Worm (Caenorhabditis elegans) whole organism, young adult: ENCODE measurements around the gene pqn-63.

Experiments used
- B0336.3 ChIP-seq: fragments of 200-800 bp; sonication (Bioruptor generic); IDR thresholded peaks from 2 replicates; pipeline ENCODE4 v1.3.6; 2022; ENCODE audit warnings: missing genetic modification characterization, missing compliant biosample characterization
- F10E7.11 ChIP-seq: sonication (generic microtip); optimal IDR thresholded peaks from 2 replicates; lab custom pipeline; 2017; ENCODE audit warnings: mild to moderate bottlenecking, missing genetic modification characterization, moderate library complexity, missing compliant biosample characterization
- F49E8.2 ChIP-seq: sonication (generic microtip); optimal IDR thresholded peaks from 3 replicates; lab custom pipeline; 2017; ENCODE audit warnings: missing genetic modification characterization, mild to moderate bottlenecking, missing compliant biosample characterization, antibody characterized with exemption, moderate library complexity; ENCODE audit not compliant: insufficient read depth
- F57A8.1 ChIP-seq: fragments of 200-800 bp; sonication (Bioruptor generic); optimal IDR thresholded peaks from 2 replicates; lab custom pipeline; 2018; ENCODE audit warnings: mild to moderate bottlenecking, missing genetic modification characterization, moderate library complexity, missing compliant biosample characterization
- F57C9.4 ChIP-seq: sonication (generic microtip); optimal IDR thresholded peaks from 2 replicates; lab custom pipeline; 2017; ENCODE audit warnings: mild to moderate bottlenecking, missing genetic modification characterization, missing compliant biosample characterization
- K11D2.4 ChIP-seq: fragments of 200-800 bp; sonication (Bioruptor generic); IDR thresholded peaks from 2 replicates; pipeline ENCODE4 v1.3.6; 2022; ENCODE audit warnings: missing genetic modification reagents, missing genetic modification characterization, missing compliant biosample characterization
- K12H6.12 ChIP-seq: fragments of 200-800 bp; sonication (Bioruptor generic); optimal IDR thresholded peaks from 2 replicates; lab custom pipeline; 2018; ENCODE audit warnings: mild to moderate bottlenecking, missing genetic modification characterization, missing compliant biosample characterization
- T07F8.4 ChIP-seq: sonication (generic microtip); optimal IDR thresholded peaks from 2 replicates; lab custom pipeline; 2016; ENCODE audit warnings: mild to moderate bottlenecking, missing genetic modification characterization, moderate library complexity, missing compliant biosample characterization
- Y67H2A.10 ChIP-seq: fragments of 200-800 bp; sonication (Bioruptor generic); conservative IDR thresholded peaks from 2 replicates; pipeline ENCODE4 v1.3.6; 2022; ENCODE audit warnings: missing genetic modification reagents, missing genetic modification characterization, missing compliant biosample characterization
- Y95B8A.8 ChIP-seq: fragments of 200-800 bp; sonication (Bioruptor generic); IDR thresholded peaks from 2 replicates; pipeline ENCODE4 v1.3.6; 2022; ENCODE audit warnings: missing genetic modification reagents, missing genetic modification characterization, missing compliant biosample characterization
- atf-7 ChIP-seq: sonication (generic microtip); optimal IDR thresholded peaks from 2 replicates; lab custom pipeline; 2017; ENCODE audit warnings: mild to moderate bottlenecking, missing genetic modification characterization, missing compliant biosample characterization
- attf-6 ChIP-seq: fragments of 200-800 bp; sonication (Bioruptor generic); IDR thresholded peaks from 2 replicates; pipeline ENCODE4 v1.3.6; 2022; ENCODE audit warnings: missing genetic modification reagents, missing genetic modification characterization, missing compliant biosample characterization
- bed-1 ChIP-seq: fragments of 200-800 bp; sonication (Bioruptor generic); IDR thresholded peaks from 2 replicates; pipeline ENCODE4 v1.3.6; 2022; ENCODE audit warnings: missing genetic modification reagents, missing genetic modification characterization, missing compliant biosample characterization
- ccch-3 ChIP-seq: fragments of 200-800 bp; sonication (Bioruptor generic); optimal IDR thresholded peaks from 2 replicates; lab custom pipeline; 2018; ENCODE audit warnings: mild to moderate bottlenecking, missing genetic modification characterization, missing compliant biosample characterization
- ceh-91 ChIP-seq: fragments of 200-800 bp; sonication (Bioruptor generic); IDR thresholded peaks from 2 replicates; pipeline ENCODE4 v1.3.6; 2022; ENCODE audit warnings: missing genetic modification reagents, missing genetic modification characterization, missing compliant biosample characterization
- dpl-1 ChIP-seq: fragments of 150-350 bp; optimal IDR thresholded peaks from 2 replicates; lab custom pipeline; 2014; ENCODE audit warnings: missing biosample characterization, missing genetic modification reagents, missing genetic modification characterization
- efl-1 ChIP-seq: fragments of 150-350 bp; optimal IDR thresholded peaks from 2 replicates; lab custom pipeline; 2014; ENCODE audit warnings: missing biosample characterization, missing genetic modification reagents, missing genetic modification characterization
- egl-18 ChIP-seq: fragments of 200-800 bp; sonication (Bioruptor generic); IDR thresholded peaks from 2 replicates; pipeline ENCODE4 v1.3.6; 2022; ENCODE audit warnings: missing genetic modification reagents, missing genetic modification characterization, missing compliant biosample characterization
- egrh-3 ChIP-seq: fragments of 200-800 bp; sonication (Bioruptor generic); IDR thresholded peaks from 2 replicates; pipeline ENCODE4 v1.3.6; 2022; ENCODE audit warnings: missing genetic modification reagents, missing genetic modification characterization, missing compliant biosample characterization
- ets-4 ChIP-seq: fragments of 200-800 bp; sonication (Bioruptor generic); optimal IDR thresholded peaks from 2 replicates; lab custom pipeline; 2018; ENCODE audit warnings: mild to moderate bottlenecking, missing genetic modification characterization, missing compliant biosample characterization
- him-1 ChIP-seq: sonication (generic microtip); optimal IDR thresholded peaks from 2 replicates; lab custom pipeline; 2016; ENCODE audit warnings: missing genotype, missing genetic modification reagents, missing genetic modification characterization, missing compliant biosample characterization
- hlh-12 ChIP-seq: sonication (generic microtip); optimal IDR thresholded peaks from 2 replicates; lab custom pipeline; 2016; ENCODE audit warnings: missing genetic modification characterization, missing compliant biosample characterization
- hlh-26 ChIP-seq: fragments of 200-800 bp; sonication (Bioruptor generic); conservative IDR thresholded peaks from 2 replicates; pipeline ENCODE4 v1.3.6; 2022; ENCODE audit warnings: missing genetic modification reagents, missing genetic modification characterization, missing compliant biosample characterization
- hmg-20 ChIP-seq: fragments of 200-800 bp; sonication (Bioruptor generic); IDR thresholded peaks from 2 replicates; pipeline ENCODE4 v1.3.6; 2022; ENCODE audit warnings: missing genetic modification reagents, missing genetic modification characterization, missing compliant biosample characterization
- lin-26 ChIP-seq: fragments of 200-800 bp; sonication (Bioruptor generic); IDR thresholded peaks from 2 replicates; pipeline ENCODE4 v1.3.6; 2022; ENCODE audit warnings: missing genetic modification reagents, missing genetic modification characterization, missing compliant biosample characterization
- lir-1 ChIP-seq: fragments of 200-800 bp; sonication (Bioruptor generic); conservative IDR thresholded peaks from 2 replicates; pipeline ENCODE4 v1.3.6; 2022; ENCODE audit warnings: missing genetic modification reagents, missing genetic modification characterization, missing compliant biosample characterization
- lsy-27 ChIP-seq: sonication (generic microtip); optimal IDR thresholded peaks from 2 replicates; lab custom pipeline; 2017; ENCODE audit warnings: missing genetic modification characterization, mild to moderate bottlenecking, missing compliant biosample characterization, antibody characterized with exemption, missing genotype, borderline replicate concordance; ENCODE audit not compliant: insufficient read depth
- madf-6 ChIP-seq: fragments of 200-800 bp; sonication (Bioruptor generic); IDR thresholded peaks from 2 replicates; pipeline ENCODE4 v1.3.6; 2022; ENCODE audit warnings: missing genetic modification reagents, missing genetic modification characterization, missing compliant biosample characterization
- mxl-1 ChIP-seq: sonication (generic microtip); optimal IDR thresholded peaks from 2 replicates; lab custom pipeline; 2016; ENCODE audit warnings: missing genetic modification characterization, missing compliant biosample characterization
- nhr-179 ChIP-seq: sonication (generic microtip); optimal IDR thresholded peaks from 2 replicates; lab custom pipeline; 2016; ENCODE audit warnings: mild to moderate bottlenecking, missing genetic modification characterization, missing compliant biosample characterization
- pha-4 ChIP-seq: fragments of 150-350 bp; sonication (generic microtip); optimal IDR thresholded peaks from 2 replicates; lab custom pipeline; 2014; ENCODE audit warnings: missing biosample characterization, missing genetic modification reagents, missing genetic modification characterization
- rpc-1 ChIP-seq, 2 experiments: fragments of 150-350 bp in 1 of 2; sonication (generic microtip) in 1 of 2; optimal IDR thresholded peaks; 2 replicates each; lab custom pipeline; 2014 to 2018; ENCODE audit warnings: missing biosample characterization in 1 of 2, missing genetic modification characterization in 1 of 2, missing genetic modification reagents in 1 of 2, missing genotype in 1 of 2
- sea-2 ChIP-seq: fragments of 200-800 bp; sonication (Bioruptor generic); IDR thresholded peaks from 2 replicates; pipeline ENCODE4 v1.3.6; 2022; ENCODE audit warnings: missing genetic modification characterization, missing compliant biosample characterization
- snpc-4 ChIP-seq, 5 experiments: fragments of 150-350 bp in 1 of 5; sonication (generic microtip) in 4 of 5; optimal IDR thresholded peaks; 2 replicates each; lab custom pipeline; 2014 to 2018; ENCODE audit warnings: missing genetic modification characterization in 5 of 5, missing biosample characterization in 3 of 5, antibody characterized with exemption in 2 of 5, mild to moderate bottlenecking in 2 of 5, missing compliant biosample characterization in 2 of 5, missing genotype in 2 of 5, moderate library complexity in 2 of 5, missing genetic modification reagents in 1 of 5
- sptf-2 ChIP-seq: fragments of 200-800 bp; sonication (Bioruptor generic); optimal IDR thresholded peaks from 2 replicates; lab custom pipeline; 2018; ENCODE audit warnings: mild to moderate bottlenecking, missing genetic modification characterization, missing compliant biosample characterization
- zfh-2 ChIP-seq: fragments of 200-800 bp; sonication (Bioruptor generic); conservative IDR thresholded peaks from 2 replicates; pipeline ENCODE4 v1.3.6; 2022; ENCODE audit warnings: missing genetic modification reagents, missing genetic modification characterization, missing compliant biosample characterization
- ztf-3 ChIP-seq: fragments of 200-800 bp; sonication (Bioruptor generic); optimal IDR thresholded peaks from 2 replicates; lab custom pipeline; 2018; ENCODE audit warnings: mild to moderate bottlenecking, missing genetic modification characterization, missing compliant biosample characterization

Gene pqn-63

ce11 chrV:9621437-9621836 lies 5.6 kb downstream of the pqn-63 start:
- no peak for TF ChIP-seq dpl-1
- no peak for TF ChIP-seq efl-1 (GFP tag; lab: Kevin White, UChicago)
- no peak for TF ChIP-seq F57A8.1
- no peak for TF ChIP-seq lsy-27 (tag; lab: Kevin White, UChicago)
- no peak for TF ChIP-seq ztf-3 (GFP tag; lab: Kevin White, UChicago)
- no peak for TF ChIP-seq ccch-3 (GFP tag; lab: Kevin White, UChicago)
- TF ChIP-seq ceh-91 (GFP tag; lab: Robert Waterston, UW), result no peak
- no peak for TF ChIP-seq ets-4 (GFP tag; lab: Kevin White, UChicago)
- TF ChIP-seq pha-4 (tag; lab: Kevin White, UChicago), result no peak
- TF ChIP-seq mxl-1 (tag; lab: Kevin White, UChicago), result no peak
- TF ChIP-seq hlh-12 (tag; lab: Kevin White, UChicago), result no peak
- TF ChIP-seq F49E8.2 (tag; lab: Kevin White, UChicago), result no peak
- no peak for TF ChIP-seq nhr-179
- TF ChIP-seq T07F8.4 (tag; lab: Kevin White, UChicago), result no peak
- no peak for TF ChIP-seq bed-1 (GFP tag; lab: Robert Waterston, UW)
- TF ChIP-seq F57C9.4 (tag; lab: Kevin White, UChicago), result no peak
- TF ChIP-seq hmg-20 (GFP tag; lab: Robert Waterston, UW), result no peak
- TF ChIP-seq K12H6.12 (tag; lab: Kevin White, UChicago), result no peak
- TF ChIP-seq attf-6, result no peak

ce11 chrV:9622338-9622737 lies 6.5 kb downstream of the pqn-63 start:
- peak; percentile 76 for TF ChIP-seq zfh-2 (GFP tag; lab: Robert Waterston, UW)
- TF ChIP-seq hlh-26 (GFP tag; lab: Robert Waterston, UW), result 0 out of 2 replicates have a peak, but pooled peaks have one; percentile 10
- TF ChIP-seq egrh-3, result peak; percentile 79; the same call in 1 of the 2 replicates

ce11 chrV:9622834-9623233 lies 7.0 kb downstream of the pqn-63 start, which contains the start of gene idpc-5:
Gene idpc-5 (minus strand): TSS chrV:9622934.
- TF ChIP-seq lin-26 (no peak), F10E7.11 (tag; lab: Kevin White, UChicago) (no peak), madf-6 (GFP tag; lab: Robert Waterston, UW) (no peak), rpc-1 (optimal IDR thresholded peaks at IDR 0.05; lab: Kevin White, UChicago) (no peak), rpc-1 (tag; optimal IDR thresholded peaks at IDR 0.05; lab: Kevin White, UChicago) (no peak), K11D2.4 (GFP tag; lab: Robert Waterston, UW) (no peak), Y95B8A.8 (GFP tag; lab: Robert Waterston, UW) (no peak), sea-2 (GFP tag; lab: Robert Waterston, UW) (no peak), attf-6 (no peak), egl-18 (GFP tag; lab: Robert Waterston, UW) (no peak), B0336.3 (GFP tag; lab: Robert Waterston, UW) (no peak), lir-1 (no peak), sptf-2 (GFP tag; lab: Kevin White, UChicago) (no peak), F49E8.2 (tag; lab: Kevin White, UChicago) (no peak)

ce11 chrV:9625122-9625521 lies 9.3 kb downstream of the pqn-63 start, which contains the start of gene idpc-4:
Gene idpc-4 (plus strand): TSS chrV:9625422.
- TF ChIP-seq Y67H2A.10 (GFP tag; lab: Robert Waterston, UW), result no peak
- TF ChIP-seq snpc-4 (GFP tag; optimal IDR thresholded peaks at IDR 0.05; lab: Kevin White, UChicago), result no peak
- no peak for TF ChIP-seq snpc-4 (tag; optimal IDR thresholded peaks at IDR 0.05; lab: Kevin White, UChicago)
- TF ChIP-seq atf-7, result no peak
- no peak for TF ChIP-seq ets-4 (GFP tag; lab: Kevin White, UChicago)
- TF ChIP-seq B0336.3 (GFP tag; lab: Robert Waterston, UW), result no peak
- TF ChIP-seq F57A8.1, result no peak
- TF ChIP-seq him-1 (tag; lab: Kevin White, UChicago), result no peak
